Fruit fly (Drosophila melanogaster): ENCODE data around the gene Apc2.
A peak's percentile ranks its signal among the peaks of the same experiment; 100 is the strongest.

Gene Apc2

DNA sequence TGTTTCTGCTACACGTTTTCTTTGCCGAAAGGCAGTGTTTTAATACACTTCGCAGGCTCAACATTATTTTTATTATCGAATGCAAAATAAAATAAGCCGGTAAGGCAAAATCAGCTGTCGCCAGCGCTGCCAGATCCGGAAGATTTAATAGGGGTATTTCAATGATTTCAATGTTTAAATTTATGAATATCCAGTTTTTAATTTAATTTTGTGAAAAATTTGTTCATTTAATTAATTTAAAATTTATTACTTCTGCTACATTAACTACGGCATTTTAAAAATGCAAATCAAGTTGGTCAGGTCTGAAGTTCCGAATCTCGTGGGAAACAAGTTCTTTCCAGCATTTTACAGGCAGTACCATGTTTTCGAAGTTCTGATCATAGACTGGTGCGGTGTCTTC is 14.9 kb upstream of the Apc2 start, which contains the start of gene Slimp (continued):
- no peak for TF ChIP-seq CG9932 (GFP tag; IDR thresholded peaks at IDR 0.05)
- TF ChIP-seq CG12391 (tag; optimal IDR thresholded peaks at IDR 0.05), result peak; percentile 40
- TF ChIP-seq sob (GFP tag; IDR thresholded peaks at IDR 0.05), result 0 out of 2 replicates have a peak, but pooled peaks have one; percentile 20
- no peak for TF ChIP-seq chinmo (GFP tag; IDR thresholded peaks at IDR 0.05; ENCODE audit: partially characterized antibody)
- TF ChIP-seq Hsf (GFP tag; optimal IDR thresholded peaks at IDR 0.05), result peak; percentile 7
- TF ChIP-seq Fer1 (GFP tag; optimal IDR thresholded peaks at IDR 0.05), result peak; percentile 13
- peak; percentile 1 for TF ChIP-seq tin (GFP tag; optimal IDR thresholded peaks at IDR 0.05)
- peak; percentile 26 for TF ChIP-seq CG30403 (GFP tag; optimal IDR thresholded peaks at IDR 0.05)
- TF ChIP-seq CG7839 (tag; optimal IDR thresholded peaks at IDR 0.05), result peak; percentile 6
- peak; percentile 10 for TF ChIP-seq nom (GFP tag; optimal IDR thresholded peaks at IDR 0.05)
- no peak for TF ChIP-seq pan (optimal IDR thresholded peaks at IDR 0.05)
- no peak for TF ChIP-seq pan (GFP tag; optimal IDR thresholded peaks at IDR 0.05 in 1 of 2, IDR thresholded peaks at IDR 0.05 in 1 of 2)
- TF ChIP-seq CG2678 (tag; optimal IDR thresholded peaks at IDR 0.05), result peak; percentile 39
- 0 out of 3 replicates have a peak, but pooled peaks have one; percentile 20 for TF ChIP-seq CG11695 (GFP tag; IDR thresholded peaks at IDR 0.05)
- TF ChIP-seq Spps (tag; optimal IDR thresholded peaks at IDR 0.05), result no peak
- peak; percentile 6 for TF ChIP-seq CG3281 (GFP tag; optimal IDR thresholded peaks at IDR 0.05)
- no peak for TF ChIP-seq Hand (GFP tag; optimal IDR thresholded peaks at IDR 0.05)
- TF ChIP-seq stwl (tag; optimal IDR thresholded peaks at IDR 0.05), result peak; percentile 49
- TF ChIP-seq Meics (GFP tag; optimal IDR thresholded peaks at IDR 0.05), result peak; percentile 17
- TF ChIP-seq slou (GFP tag; optimal IDR thresholded peaks at IDR 0.05), result no peak
- peak; percentile 7 for TF ChIP-seq lbe (GFP tag; optimal IDR thresholded peaks at IDR 0.05)
- peak; percentile 20 for TF ChIP-seq Ets97D (GFP tag; optimal IDR thresholded peaks at IDR 0.05)
- TF ChIP-seq CG13287 (GFP tag; IDR thresholded peaks at IDR 0.05; ENCODE audit: partially characterized antibody), result peak; percentile 39
- TF ChIP-seq Poxn (GFP tag; IDR thresholded peaks at IDR 0.05), result no peak
- TF ChIP-seq CG12155 (GFP tag; optimal IDR thresholded peaks at IDR 0.05), result peak; percentile 5
- no peak for TF ChIP-seq Eip74EF (GFP tag; optimal IDR thresholded peaks at IDR 0.05)
- TF ChIP-seq tio (GFP tag; optimal IDR thresholded peaks at IDR 0.05), result no peak
- TF ChIP-seq nau (GFP tag; optimal IDR thresholded peaks at IDR 0.05), result no peak

DNA sequence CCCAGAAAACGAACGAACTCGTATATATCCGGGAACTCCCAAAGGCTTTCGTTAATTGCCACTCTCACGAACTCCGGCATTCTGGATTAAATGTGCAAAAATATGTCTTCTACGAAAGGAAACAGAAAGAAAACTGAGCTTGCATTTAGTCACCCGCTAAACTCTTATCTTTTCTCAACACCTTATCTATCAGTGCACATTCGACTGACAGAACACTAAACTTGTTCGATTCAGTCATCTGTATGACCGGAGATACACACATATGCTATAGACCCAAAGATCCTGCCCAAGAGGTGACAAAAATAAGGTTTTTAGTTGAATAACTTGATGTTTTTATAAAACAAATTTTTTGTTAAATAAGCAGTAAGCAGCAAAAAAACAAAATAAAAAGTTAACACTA is 13.7 kb upstream of the Apc2 start, which contains the start of gene p38c:
Gene p38c (minus strand): TSS at position 101 of the 400 bp plus-strand sequence.
- TF ChIP-seq CG6175 (GFP tag; IDR thresholded peaks at IDR 0.05) (no peak), Dfd (GFP tag; optimal IDR thresholded peaks at IDR 0.05) (no peak), CG5180 (GFP tag; optimal IDR thresholded peaks at IDR 0.05) (peak; percentile 71), ERR (GFP tag; optimal IDR thresholded peaks at IDR 0.05) (no peak)

DNA sequence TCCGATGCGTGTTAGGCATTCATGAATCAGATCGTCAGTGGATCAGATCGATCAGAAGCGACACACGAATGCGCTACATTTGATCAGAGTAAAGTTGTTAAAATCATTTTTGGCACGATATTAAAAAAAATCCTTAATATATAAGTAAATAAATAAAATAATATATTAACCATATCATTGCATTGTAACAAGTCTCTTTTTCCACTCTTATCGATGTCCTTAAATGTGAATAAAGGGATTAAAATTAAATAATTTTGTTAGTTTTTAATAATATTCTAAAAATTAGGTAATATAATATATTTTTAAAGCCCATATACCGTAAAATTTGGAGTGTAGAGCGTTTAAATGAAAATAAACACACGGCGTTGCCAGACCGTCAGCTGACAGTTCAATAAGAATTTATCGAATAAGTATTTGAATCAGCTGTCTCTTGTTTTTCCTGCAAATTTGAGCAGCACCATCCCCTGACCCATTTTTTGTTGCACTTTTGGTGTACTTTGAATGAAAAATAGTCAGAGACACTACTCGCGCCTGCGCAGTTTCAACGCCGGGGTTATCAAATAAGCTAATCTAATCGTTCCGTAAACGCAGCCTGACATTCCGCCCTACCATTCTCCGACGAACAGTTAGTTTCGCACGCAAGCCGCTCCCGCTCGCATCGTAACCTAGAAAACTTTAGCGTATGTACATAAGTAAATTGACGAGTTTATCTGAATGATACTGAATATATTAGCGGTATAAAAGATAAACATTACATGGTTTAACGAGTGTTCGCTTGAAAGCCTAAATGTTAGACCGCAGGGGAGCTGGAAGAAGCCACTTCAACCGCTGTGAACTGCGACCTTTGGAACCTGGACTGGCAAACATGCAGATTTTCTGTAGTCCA is 11.6 kb upstream of the Apc2 start, which contains the start of the genes p38a and CG6178:
Gene p38a (minus strand): TSS at position 398 of the 886 bp plus-strand sequence.
Gene CG6178 (plus strand): TSS at position 424 of the 886 bp plus-strand sequence.
- TF ChIP-seq CG14965 (GFP tag; optimal IDR thresholded peaks at IDR 0.05; ENCODE audit: borderline replicate concordance) (no peak), CG14014 (GFP tag; IDR thresholded peaks at IDR 0.05) (peak; percentile 97), CG11456 (GFP tag; IDR thresholded peaks at IDR 0.05) (peak; percentile 96), nom (GFP tag; optimal IDR thresholded peaks at IDR 0.05) (peak; percentile 94), CG4404 (GFP tag; IDR thresholded peaks at IDR 0.05) (peak; percentile 88), CG11695 (GFP tag; IDR thresholded peaks at IDR 0.05) (peak; percentile 98), C15 (GFP tag; IDR thresholded peaks at IDR 0.05) (peak; percentile 95), CG7786 (GFP tag; optimal IDR thresholded peaks at IDR 0.05) (peak; percentile 67), CG11093 (GFP tag; IDR thresholded peaks at IDR 0.05) (peak; percentile 94), kah (GFP tag; optimal IDR thresholded peaks at IDR 0.05) (peak; percentile 92), CG31224 (GFP tag; IDR thresholded peaks at IDR 0.05) (peak; percentile 93), sisA (GFP tag; IDR thresholded peaks at IDR 0.05) (peak; percentile 97), prd (optimal IDR thresholded peaks at IDR 0.05) (no peak), prd (GFP tag; IDR thresholded peaks at IDR 0.05) (peak; percentile 97), BEAF-32 (GFP tag; optimal IDR thresholded peaks at IDR 0.05) (peak; percentile 15), dati (GFP tag; IDR thresholded peaks at IDR 0.05) (peak; percentile 84), maf-S (GFP tag; optimal IDR thresholded peaks at IDR 0.05) (peak; percentile 1), CG12769 (tag; optimal IDR thresholded peaks at IDR 0.05) (peak; percentile 16)

All from whole organism, embryonic.